Worm (Caenorhabditis elegans) whole organism, late embryonic: Measurements from ENCODE around the gene bath-20.

Experiments
- ama-1 ChIP-seq: fragments of 150-350 bp; optimal IDR thresholded peaks from 2 replicates; lab custom pipeline; 2014
- ceh-19 ChIP-seq: fragments of 200-800 bp; sonication (Bioruptor generic); optimal IDR thresholded peaks from 2 replicates; lab custom pipeline; 2018; ENCODE audit warnings: mild to moderate bottlenecking, missing genetic modification characterization, missing compliant biosample characterization
- ceh-22 ChIP-seq: sonication (generic microtip); optimal IDR thresholded peaks from 2 replicates; lab custom pipeline; 2017; ENCODE audit warnings: missing biosample characterization, missing genetic modification characterization
- ceh-34 ChIP-seq: sonication (generic microtip); optimal IDR thresholded peaks from 2 replicates; lab custom pipeline; 2016; ENCODE audit warnings: mild to moderate bottlenecking, missing genetic modification characterization, missing compliant biosample characterization
- fkh-10 ChIP-seq: fragments of 150-350 bp; optimal IDR thresholded peaks from 2 replicates; lab custom pipeline; 2014; ENCODE audit warnings: missing biosample characterization, missing genetic modification reagents, missing genetic modification characterization
- fkh-6 ChIP-seq: sonication (generic microtip); optimal IDR thresholded peaks from 2 replicates; lab custom pipeline; 2016; ENCODE audit warnings: missing genetic modification characterization, missing compliant biosample characterization
- nhr-11 ChIP-seq: fragments of 150-350 bp; optimal IDR thresholded peaks from 2 replicates; lab custom pipeline; 2014; ENCODE audit warnings: missing biosample characterization, missing genetic modification characterization
- odd-2 ChIP-seq: sonication (generic microtip); optimal IDR thresholded peaks from 2 replicates; lab custom pipeline; 2017; ENCODE audit warnings: antibody characterized with exemption, mild to moderate bottlenecking, missing genetic modification characterization, missing compliant biosample characterization
- pha-4 ChIP-seq: fragments of 150-350 bp; optimal IDR thresholded peaks from 2 replicates; lab custom pipeline; 2018; ENCODE audit warnings: missing biosample characterization, missing genetic modification reagents, missing genetic modification characterization
- pqm-1 ChIP-seq: sonication (generic microtip); optimal IDR thresholded peaks from 2 replicates; lab custom pipeline; 2016; ENCODE audit warnings: missing genetic modification characterization, missing compliant biosample characterization
- tbx-2 ChIP-seq: sonication (generic microtip); optimal IDR thresholded peaks from 2 replicates; lab custom pipeline; 2016; ENCODE audit warnings: missing genetic modification characterization, missing compliant biosample characterization
- unc-86 ChIP-seq: sonication (generic microtip); optimal IDR thresholded peaks from 2 replicates; lab custom pipeline; 2016; ENCODE audit warnings: missing genetic modification characterization, missing compliant biosample characterization

ce11 chrII:2063989-2064388, 21.6 kb upstream of the bath-20 start, which contains the start of gene F07E5.13:
- TF ChIP-seq nhr-11 (tag; lab: Kevin White, UChicago) (no peak), ceh-19 (no peak), pqm-1 (no peak), fkh-6 (tag; lab: Kevin White, UChicago) (no peak), ama-1 (lab: Kevin White, UChicago) (no peak), fkh-10 (no peak), ceh-34 (no peak), pha-4 (tag; lab: Kevin White, UChicago) (no peak), unc-86 (tag; lab: Kevin White, UChicago) (no peak), ceh-22 (tag; lab: Kevin White, UChicago) (no peak), tbx-2 (no peak), odd-2 (tag; lab: Kevin White, UChicago) (no peak)
